Worm (Caenorhabditis elegans) whole organism, early embryonic: ENCODE measurements around the gene F07H5.10.

Experiments
- aly-1 ChIP-seq: sonication (generic microtip); optimal IDR thresholded peaks from 2 replicates; lab custom pipeline; 2016; ENCODE audit warnings: missing genetic modification characterization, missing compliant biosample characterization
- ama-1 ChIP-seq: fragments of 150-350 bp; optimal IDR thresholded peaks from 2 replicates; lab custom pipeline; 2014
- ceh-13 ChIP-seq: fragments of 200-800 bp; sonication (Bioruptor generic); optimal IDR thresholded peaks from 2 replicates; lab custom pipeline; 2018; ENCODE audit warnings: mild to moderate bottlenecking, missing genetic modification characterization, missing compliant biosample characterization
- ceh-36 ChIP-seq: sonication (generic microtip); optimal IDR thresholded peaks from 2 replicates; lab custom pipeline; 2016; ENCODE audit warnings: missing genetic modification characterization, inconsistent platforms, missing compliant biosample characterization
- flt-1 ChIP-seq: fragments of 200-800 bp; sonication (Bioruptor generic); IDR thresholded peaks from 2 replicates; pipeline ENCODE4 v1.3.6; 2022; ENCODE audit warnings: missing genetic modification characterization, missing compliant biosample characterization
- hmbx-1 ChIP-seq: sonication (generic microtip); optimal IDR thresholded peaks from 2 replicates; lab custom pipeline; 2016; ENCODE audit warnings: mild to moderate bottlenecking, missing genetic modification characterization, missing compliant biosample characterization
- pes-1 ChIP-seq: fragments of 200-800 bp; sonication (Bioruptor generic); IDR thresholded peaks from 2 replicates; pipeline ENCODE4 v1.3.6; 2022; ENCODE audit warnings: missing genetic modification reagents, missing genetic modification characterization, missing compliant biosample characterization
- scrt-1 ChIP-seq: fragments of 200-800 bp; sonication (Bioruptor generic); IDR thresholded peaks from 2 replicates; pipeline ENCODE4 v1.3.6; 2022; ENCODE audit warnings: missing genetic modification characterization, missing compliant biosample characterization
- tbx-11 ChIP-seq: fragments of 200-800 bp; sonication (Bioruptor generic); IDR thresholded peaks from 2 replicates; pipeline ENCODE4 v1.3.6; 2022; ENCODE audit warnings: missing genetic modification characterization, missing compliant biosample characterization
- tra-4 ChIP-seq: sonication (generic microtip); optimal IDR thresholded peaks from 2 replicates; lab custom pipeline; 2017; ENCODE audit warnings: missing genetic modification characterization, missing compliant biosample characterization

- no peak for TF ChIP-seq tra-4 (tag; lab: Kevin White, UChicago)
- no peak for TF ChIP-seq ama-1 (lab: Kevin White, UChicago)
- TF ChIP-seq pes-1 (GFP tag; lab: Robert Waterston, UW), result no peak
- TF ChIP-seq ceh-13, result no peak
- no peak for TF ChIP-seq ceh-36
- no peak for TF ChIP-seq hmbx-1 (tag; lab: Kevin White, UChicago)
- no peak for TF ChIP-seq aly-1 (tag; lab: Kevin White, UChicago)
- TF ChIP-seq tbx-11 (GFP tag; lab: Robert Waterston, UW), result no peak
- TF ChIP-seq scrt-1 (GFP tag; lab: Robert Waterston, UW), result no peak
- TF ChIP-seq flt-1 (GFP tag; lab: Robert Waterston, UW), result no peak
These were observed 9.9 kb upstream of the F07H5.10 start for ce11 chrII:8818257-8818656.
